Worm (Caenorhabditis elegans): ENCODE measurements around the gene oac-8.

Gene oac-8

ce11 chrIV:10578367-10578766 is 6.0 kb upstream of the oac-8 start, which contains the start of gene lgc-43:
lgc-43 (plus strand) TSS chrIV:10578667.
- no peak for TF ChIP-seq T22C8.4 (GFP tag; IDR thresholded peaks at IDR 0.05)
- TF ChIP-seq ref-1 (GFP tag; conservative IDR thresholded peaks at IDR 0.05): no peak
- no peak for TF ChIP-seq klf-2 (GFP tag; conservative IDR thresholded peaks at IDR 0.05)
- TF ChIP-seq flt-1 (GFP tag; IDR thresholded peaks at IDR 0.05): no peak
- no peak for TF ChIP-seq med-1 (GFP tag; optimal IDR thresholded peaks at IDR 0.05; ENCODE audit: insufficient read depth)
- no peak for TF ChIP-seq tab-1 (GFP tag; IDR thresholded peaks at IDR 0.05)
- TF ChIP-seq ztf-29 (GFP tag; IDR thresholded peaks at IDR 0.05): no peak
- no peak for TF ChIP-seq ztf-23 (GFP tag; IDR thresholded peaks at IDR 0.05)
- no peak for TF ChIP-seq cog-1 (tag; optimal IDR thresholded peaks at IDR 0.05)

ce11 chrIV:10589072-10589471 is 4.7 kb downstream of the oac-8 start, which contains the start of gene C43F9.4:
C43F9.4 (minus strand) TSS chrIV:10589172.
- TF ChIP-seq cog-1 (tag; optimal IDR thresholded peaks at IDR 0.05): no peak
- TF ChIP-seq ztf-29 (GFP tag; IDR thresholded peaks at IDR 0.05): no peak
- no peak for TF ChIP-seq ztf-23 (GFP tag; IDR thresholded peaks at IDR 0.05)
- TF ChIP-seq ref-1 (GFP tag; conservative IDR thresholded peaks at IDR 0.05): no peak
- TF ChIP-seq T22C8.4 (GFP tag; IDR thresholded peaks at IDR 0.05): no peak
- TF ChIP-seq med-1 (GFP tag; optimal IDR thresholded peaks at IDR 0.05; ENCODE audit: insufficient read depth): no peak
- TF ChIP-seq klf-2 (GFP tag; conservative IDR thresholded peaks at IDR 0.05): no peak
- TF ChIP-seq tab-1 (GFP tag; IDR thresholded peaks at IDR 0.05): no peak

ce11 chrIV:10590649-10591048 is 6.3 kb downstream of the oac-8 start, which contains the start of the genes C43F9.5 and nkb-2:
C43F9.5 (minus strand) TSS chrIV:10590749.
nkb-2 (plus strand) TSS chrIV:10590925.
- TF ChIP-seq cog-1 (tag; optimal IDR thresholded peaks at IDR 0.05): no peak
- no peak for TF ChIP-seq flt-1 (GFP tag; IDR thresholded peaks at IDR 0.05)
- TF ChIP-seq T22C8.4 (GFP tag; IDR thresholded peaks at IDR 0.05): no peak
- no peak for TF ChIP-seq ref-1 (GFP tag; conservative IDR thresholded peaks at IDR 0.05)
- TF ChIP-seq tab-1 (GFP tag; IDR thresholded peaks at IDR 0.05): no peak
- no peak for TF ChIP-seq ztf-29 (GFP tag; IDR thresholded peaks at IDR 0.05)
- TF ChIP-seq klf-2 (GFP tag; conservative IDR thresholded peaks at IDR 0.05): no peak
- TF ChIP-seq ztf-23 (GFP tag; IDR thresholded peaks at IDR 0.05): no peak
- TF ChIP-seq med-1 (GFP tag; optimal IDR thresholded peaks at IDR 0.05; ENCODE audit: insufficient read depth): no peak

- TF ChIP-seq tab-1 (GFP tag; IDR thresholded peaks at IDR 0.05) (no peak), ztf-23 (GFP tag; IDR thresholded peaks at IDR 0.05) (no peak), klf-2 (GFP tag; conservative IDR thresholded peaks at IDR 0.05) (no peak), med-1 (GFP tag; optimal IDR thresholded peaks at IDR 0.05; ENCODE audit: insufficient read depth) (no peak), T22C8.4 (GFP tag; IDR thresholded peaks at IDR 0.05) (no peak), cog-1 (tag; optimal IDR thresholded peaks at IDR 0.05) (no peak), ztf-29 (GFP tag; IDR thresholded peaks at IDR 0.05) (no peak), ref-1 (GFP tag; conservative IDR thresholded peaks at IDR 0.05) (no peak), flt-1 (GFP tag; IDR thresholded peaks at IDR 0.05) (no peak)
Measured at ce11 chrIV:10593570-10593969, 9.2 kb downstream of the oac-8 start, which contains the start of gene C43F9.7. C43F9.7 (minus strand) TSS chrIV:10593670.

- TF ChIP-seq flt-1 (GFP tag; IDR thresholded peaks at IDR 0.05) (no peak), ref-1 (GFP tag; conservative IDR thresholded peaks at IDR 0.05) (no peak), cog-1 (tag; optimal IDR thresholded peaks at IDR 0.05) (no peak), med-1 (GFP tag; optimal IDR thresholded peaks at IDR 0.05; ENCODE audit: insufficient read depth) (no peak), klf-2 (GFP tag; conservative IDR thresholded peaks at IDR 0.05) (no peak), T22C8.4 (GFP tag; IDR thresholded peaks at IDR 0.05) (no peak), ztf-23 (GFP tag; IDR thresholded peaks at IDR 0.05) (no peak), ztf-29 (GFP tag; IDR thresholded peaks at IDR 0.05) (no peak), tab-1 (GFP tag; IDR thresholded peaks at IDR 0.05) (no peak)
Measured at ce11 chrIV:10596505-10596904, 12.2 kb downstream of the oac-8 start, which contains the start of gene C43F9.11. C43F9.11 (plus strand) TSS chrIV:10596805.

- TF ChIP-seq ztf-23 (GFP tag; IDR thresholded peaks at IDR 0.05) (no peak), med-1 (GFP tag; optimal IDR thresholded peaks at IDR 0.05; ENCODE audit: insufficient read depth) (no peak), ref-1 (GFP tag; conservative IDR thresholded peaks at IDR 0.05) (no peak), T22C8.4 (GFP tag; IDR thresholded peaks at IDR 0.05) (no peak), flt-1 (GFP tag; IDR thresholded peaks at IDR 0.05) (no peak), tab-1 (GFP tag; IDR thresholded peaks at IDR 0.05) (no peak), cog-1 (tag; optimal IDR thresholded peaks at IDR 0.05) (no peak), klf-2 (GFP tag; conservative IDR thresholded peaks at IDR 0.05) (no peak), ztf-29 (GFP tag; IDR thresholded peaks at IDR 0.05) (no peak)
Measured at ce11 chrIV:10599983-10600382, 15.6 kb downstream of the oac-8 start, which contains the start of gene R09H10.1. R09H10.1 (plus strand) TSS chrIV:10600283.

ce11 chrIV:10602644-10603043 is 18.3 kb downstream of the oac-8 start, which contains the start of gene R09H10.2:
R09H10.2 (plus strand) TSS chrIV:10602944.
- TF ChIP-seq cog-1 (tag; optimal IDR thresholded peaks at IDR 0.05): no peak
- no peak for TF ChIP-seq tab-1 (GFP tag; IDR thresholded peaks at IDR 0.05)
- no peak for TF ChIP-seq ref-1 (GFP tag; conservative IDR thresholded peaks at IDR 0.05)
- no peak for TF ChIP-seq ztf-29 (GFP tag; IDR thresholded peaks at IDR 0.05)
- TF ChIP-seq klf-2 (GFP tag; conservative IDR thresholded peaks at IDR 0.05): no peak
- no peak for TF ChIP-seq med-1 (GFP tag; optimal IDR thresholded peaks at IDR 0.05; ENCODE audit: insufficient read depth)
- no peak for TF ChIP-seq flt-1 (GFP tag; IDR thresholded peaks at IDR 0.05)
- TF ChIP-seq ztf-23 (GFP tag; IDR thresholded peaks at IDR 0.05): no peak
- TF ChIP-seq T22C8.4 (GFP tag; IDR thresholded peaks at IDR 0.05): no peak

ce11 chrIV:10606575-10607080 is 22.3 kb downstream of the oac-8 start, which contains the start of gene R09H10.3:
R09H10.3 (plus strand) TSS chrIV:10607030.
- TF ChIP-seq ztf-29 (GFP tag; IDR thresholded peaks at IDR 0.05) (no peak), ztf-23 (GFP tag; IDR thresholded peaks at IDR 0.05) (no peak), ref-1 (GFP tag; conservative IDR thresholded peaks at IDR 0.05) (no peak), cog-1 (tag; optimal IDR thresholded peaks at IDR 0.05) (no peak)

- TF ChIP-seq ztf-23 (GFP tag; IDR thresholded peaks at IDR 0.05): no peak
Measured at ce11 chrIV:10608275-10608674, 23.9 kb downstream of the oac-8 start, which contains the start of gene R09H10.6. R09H10.6 (plus strand) TSS chrIV:10608575.

- TF ChIP-seq med-1 (GFP tag; optimal IDR thresholded peaks at IDR 0.05; ENCODE audit: insufficient read depth) (no peak), ztf-23 (GFP tag; IDR thresholded peaks at IDR 0.05) (no peak), tab-1 (GFP tag; IDR thresholded peaks at IDR 0.05) (no peak), klf-2 (GFP tag; conservative IDR thresholded peaks at IDR 0.05) (no peak), flt-1 (GFP tag; IDR thresholded peaks at IDR 0.05) (no peak), T22C8.4 (GFP tag; IDR thresholded peaks at IDR 0.05) (no peak), ztf-29 (GFP tag; IDR thresholded peaks at IDR 0.05) (no peak), ref-1 (GFP tag; conservative IDR thresholded peaks at IDR 0.05) (no peak), cog-1 (tag; optimal IDR thresholded peaks at IDR 0.05) (no peak)
Measured at ce11 chrIV:10609920-10610319, 25.6 kb downstream of the oac-8 start.
